Fruit fly (Drosophila melanogaster): ENCODE measurements around the gene CG43739.

The CG43739 gene

DNA sequence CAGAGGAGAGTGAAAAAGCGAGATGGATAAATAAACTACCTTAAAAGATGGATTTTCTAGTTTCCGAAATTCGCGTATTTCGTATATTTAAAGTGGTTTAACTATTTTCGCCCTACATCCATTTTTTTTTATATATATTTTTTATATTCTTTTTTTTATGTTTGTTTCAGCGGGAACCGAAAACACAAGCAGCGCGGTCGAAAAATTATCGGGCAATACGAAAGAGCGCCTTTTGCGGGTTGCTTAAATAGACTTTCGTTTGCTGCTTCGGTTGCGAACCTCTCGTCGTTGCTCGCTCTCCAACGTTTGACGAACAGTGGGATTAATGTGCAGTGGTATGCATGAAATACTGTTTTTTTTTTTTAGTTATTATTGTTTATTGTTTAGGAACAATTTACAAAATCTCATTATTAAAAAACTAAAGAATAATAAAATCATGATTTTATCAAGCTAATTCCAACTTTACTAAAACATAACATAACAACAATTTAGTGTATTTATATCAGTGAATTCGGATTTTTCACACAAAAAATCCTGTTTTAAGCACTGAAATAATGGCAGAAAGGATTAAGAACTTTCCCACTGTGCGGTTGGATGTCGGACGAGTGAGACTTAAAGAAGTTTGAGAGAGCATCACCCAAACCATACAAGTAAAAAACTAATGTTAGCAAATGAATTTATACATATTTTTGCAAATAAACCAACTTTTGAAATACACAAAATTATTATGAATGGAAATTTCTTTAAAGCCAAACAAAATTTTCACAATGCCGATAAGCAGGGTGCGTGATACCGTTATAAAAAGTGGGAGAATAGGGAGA, 1.3 kb downstream of the CG43739 start (continued):
- TF ChIP-seq CG9727 (GFP tag; optimal IDR thresholded peaks at IDR 0.05): peak; percentile 80
- TF ChIP-seq CG14860 (GFP tag; IDR thresholded peaks at IDR 0.05; ENCODE audit: partially characterized antibody): no peak
- TF ChIP-seq lov (optimal IDR thresholded peaks at IDR 0.05): no peak
- TF ChIP-seq lov (GFP tag; IDR thresholded peaks at IDR 0.05): 0 out of 3 replicates have a peak, but pooled peaks have one; percentile 68
- TF ChIP-seq CG5180 (GFP tag; optimal IDR thresholded peaks at IDR 0.05): peak; percentile 98
- TF ChIP-seq sisA (GFP tag; IDR thresholded peaks at IDR 0.05): peak; percentile 43; the same call in 1 of the 2 replicates
- TF ChIP-seq CG34422 (GFP tag; IDR thresholded peaks at IDR 0.05): peak; percentile 86
- TF ChIP-seq Tbp (GFP tag; optimal IDR thresholded peaks at IDR 0.05): no peak
- TF ChIP-seq Elba2 (GFP tag; optimal IDR thresholded peaks at IDR 0.05): no peak
- peak; percentile 38 for TF ChIP-seq CG31365 (tag; optimal IDR thresholded peaks at IDR 0.05)
- peak; percentile 87 for TF ChIP-seq CG4730 (GFP tag; IDR thresholded peaks at IDR 0.05)
- peak; percentile 94 for TF ChIP-seq CG17359 (tag; optimal IDR thresholded peaks at IDR 0.05)
- TF ChIP-seq H15 (GFP tag; IDR thresholded peaks at IDR 0.05): peak; percentile 67; the same call in 2 of the 3 replicates
- TF ChIP-seq ind (GFP tag; optimal IDR thresholded peaks at IDR 0.05): peak; percentile 93
- TF ChIP-seq dmrt99B (tag; optimal IDR thresholded peaks at IDR 0.05): peak; percentile 95
- peak; percentile 33 for TF ChIP-seq stwl (tag; optimal IDR thresholded peaks at IDR 0.05)
- no peak for TF ChIP-seq otp (GFP tag; IDR thresholded peaks at IDR 0.05)
- peak; percentile 69 for TF ChIP-seq CG7271 (tag; optimal IDR thresholded peaks at IDR 0.05)
- TF ChIP-seq CG31441 (GFP tag; IDR thresholded peaks at IDR 0.05): peak; percentile 96
- TF ChIP-seq CG16863 (GFP tag; optimal IDR thresholded peaks at IDR 0.05): no peak
- peak; percentile 42 for TF ChIP-seq ATbp (GFP tag; optimal IDR thresholded peaks at IDR 0.05)
- TF ChIP-seq CG11398 (GFP tag; optimal IDR thresholded peaks at IDR 0.05): peak; percentile 30
- TF ChIP-seq hbn (GFP tag; IDR thresholded peaks at IDR 0.05; ENCODE audit: partially characterized antibody): no peak
- TF ChIP-seq Ets97D (GFP tag; optimal IDR thresholded peaks at IDR 0.05): no peak
- TF ChIP-seq CG5245 (GFP tag; optimal IDR thresholded peaks at IDR 0.05): no peak
- TF ChIP-seq CG11456 (GFP tag; IDR thresholded peaks at IDR 0.05): peak; percentile 68; the same call in 2 of the 3 replicates
- TF ChIP-seq CG6254 (GFP tag; optimal IDR thresholded peaks at IDR 0.05): peak; percentile 81
- TF ChIP-seq Gsc (GFP tag; IDR thresholded peaks at IDR 0.05): no peak; the same call in 1 of the 2 replicates
- peak; percentile 12 for TF ChIP-seq CG3838 (GFP tag; optimal IDR thresholded peaks at IDR 0.05)
- TF ChIP-seq ranshi (GFP tag; IDR thresholded peaks at IDR 0.05): peak; percentile 88
- peak; percentile 6; the same call in 1 of the 2 replicates for TF ChIP-seq ttk (GFP tag; IDR thresholded peaks at IDR 0.05)
- no peak for TF ChIP-seq Doc3 (GFP tag; IDR thresholded peaks at IDR 0.05; ENCODE audit: partially characterized antibody)
- peak; percentile 55; the same call in 2 of the 3 replicates for TF ChIP-seq zfh1 (GFP tag; IDR thresholded peaks at IDR 0.05)
- TF ChIP-seq maf-S (GFP tag; optimal IDR thresholded peaks at IDR 0.05): peak; percentile 32
- no peak for TF ChIP-seq zf30C (GFP tag; optimal IDR thresholded peaks at IDR 0.05)
- TF ChIP-seq pb (GFP tag; optimal IDR thresholded peaks at IDR 0.05): no peak
- TF ChIP-seq CG34376 (GFP tag; optimal IDR thresholded peaks at IDR 0.05): peak; percentile 75
- peak; percentile 66 for TF ChIP-seq Doc2 (GFP tag; IDR thresholded peaks at IDR 0.05)
- TF ChIP-seq gfzf (GFP tag; optimal IDR thresholded peaks at IDR 0.05): no peak
- peak; percentile 35 for TF ChIP-seq corto (GFP tag; optimal IDR thresholded peaks at IDR 0.05)
- TF ChIP-seq ara (GFP tag; IDR thresholded peaks at IDR 0.05): no peak
- peak; percentile 25 for TF ChIP-seq Xbp1 (GFP tag; optimal IDR thresholded peaks at IDR 0.05)
- TF ChIP-seq pfk (GFP tag; optimal IDR thresholded peaks at IDR 0.05): no peak
- TF ChIP-seq CG10959 (GFP tag; IDR thresholded peaks at IDR 0.05): peak; percentile 37
- peak; percentile 85 for TF ChIP-seq CG15514 (GFP tag; optimal IDR thresholded peaks at IDR 0.05)
- TF ChIP-seq klu (GFP tag; IDR thresholded peaks at IDR 0.05): peak; percentile 39; the same call in 1 of the 2 replicates
- peak; percentile 64 for TF ChIP-seq Hmr (GFP tag; optimal IDR thresholded peaks at IDR 0.05)
- no peak for TF ChIP-seq CG3407 (GFP tag; optimal IDR thresholded peaks at IDR 0.05)
- TF ChIP-seq CG15601 (tag; optimal IDR thresholded peaks at IDR 0.05): peak; percentile 60
